Fruit fly (Drosophila melanogaster) whole organism, pupa: ENCODE data around the gene CG2680.

Experiments
- CG10348 ChIP-seq: fragments of 200-800 bp; sonication (Bioruptor generic); IDR thresholded peaks from 2 replicates; pipeline ENCODE4 v1.3.6; 2022; ENCODE audit warnings: missing biosample characterization, missing genetic modification characterization
- CG12605 ChIP-seq: fragments of 200-800 bp; sonication (Bioruptor generic); IDR thresholded peaks from 2 replicates; pipeline ENCODE4 v1.3.6; 2022; ENCODE audit warnings: missing biosample characterization, missing genetic modification characterization
- CG13204 ChIP-seq: fragments of 200-800 bp; sonication (Bioruptor generic); optimal IDR thresholded peaks from 2 replicates; lab custom pipeline; 2018; ENCODE audit warnings: missing biosample characterization, mild to moderate bottlenecking, missing genetic modification characterization, moderate library complexity
- CG14655 ChIP-seq: fragments of 200-800 bp; sonication (Bioruptor generic); optimal IDR thresholded peaks from 3 replicates; lab custom pipeline; 2017; ENCODE audit warnings: mild to moderate bottlenecking, missing biosample characterization, missing genetic modification reagents, missing genetic modification characterization
- CG15710 ChIP-seq: fragments of 200-800 bp; sonication (Bioruptor generic); optimal IDR thresholded peaks from 2 replicates; lab custom pipeline; 2018; ENCODE audit warnings: missing biosample characterization, mild to moderate bottlenecking, missing genetic modification characterization, moderate library complexity
- CG17806 ChIP-seq: fragments of 200-800 bp; sonication (Bioruptor generic); optimal IDR thresholded peaks from 2 replicates; lab custom pipeline; 2018; ENCODE audit warnings: missing biosample characterization, mild to moderate bottlenecking, missing genetic modification characterization, moderate library complexity
- CG32121 ChIP-seq: fragments of 200-800 bp; sonication (Bioruptor generic); IDR thresholded peaks from 2 replicates; pipeline ENCODE4 v1.3.6; 2022; ENCODE audit warnings: missing biosample characterization, missing genetic modification characterization
- CG34367 ChIP-seq: fragments of 200-800 bp; sonication (Bioruptor generic); optimal IDR thresholded peaks from 2 replicates; lab custom pipeline; 2018; ENCODE audit warnings: missing biosample characterization, mild to moderate bottlenecking, missing genetic modification characterization
- CG4496 ChIP-seq: fragments of 200-800 bp; sonication (Bioruptor generic); IDR thresholded peaks from 3 replicates; pipeline ENCODE4 v1.3.6; 2022; ENCODE audit warnings: missing biosample characterization, missing genetic modification characterization
- CG8159 ChIP-seq: fragments of 200-800 bp; sonication (Bioruptor generic); optimal IDR thresholded peaks from 3 replicates; lab custom pipeline; 2018; ENCODE audit warnings: missing biosample characterization, mild to moderate bottlenecking, missing genetic modification characterization, moderate library complexity
- CG8301 ChIP-seq: fragments of 200-800 bp; sonication (Bioruptor generic); optimal IDR thresholded peaks from 2 replicates; lab custom pipeline; 2018; ENCODE audit warnings: missing biosample characterization, mild to moderate bottlenecking, missing genetic modification characterization
- CG9948 ChIP-seq: fragments of 200-800 bp; sonication (Bioruptor generic); optimal IDR thresholded peaks from 2 replicates; lab custom pipeline; 2018; ENCODE audit warnings: missing biosample characterization, mild to moderate bottlenecking, missing genetic modification characterization, moderate library complexity
- D1 ChIP-seq: fragments of 200-800 bp; sonication (Bioruptor generic); optimal IDR thresholded peaks from 2 replicates; lab custom pipeline; 2018; ENCODE audit warnings: missing biosample characterization, mild to moderate bottlenecking, missing genetic modification characterization, moderate library complexity
- EcR ChIP-seq: fragments of 200-800 bp; sonication (Bioruptor generic); optimal IDR thresholded peaks from 3 replicates; lab custom pipeline; 2019; ENCODE audit warnings: missing biosample characterization, missing genetic modification characterization, mild to moderate bottlenecking, moderate library complexity, missing genetic modification reagents
- Ets98B ChIP-seq: fragments of 200-800 bp; sonication (Bioruptor generic); IDR thresholded peaks from 2 replicates; pipeline ENCODE4 v1.3.6; 2022; ENCODE audit warnings: missing biosample characterization, missing genetic modification characterization
- Pif1A ChIP-seq: fragments of 200-800 bp; sonication (Bioruptor generic); optimal IDR thresholded peaks from 3 replicates; lab custom pipeline; 2016; ENCODE audit warnings: missing biosample characterization, missing genetic modification characterization
- Pif1B ChIP-seq: fragments of 200-800 bp; sonication (Bioruptor generic); optimal IDR thresholded peaks from 3 replicates; lab custom pipeline; 2016; ENCODE audit warnings: missing biosample characterization, missing genetic modification characterization
- Snoo ChIP-seq: fragments of 200-800 bp; sonication (Bioruptor generic); optimal IDR thresholded peaks from 3 replicates; lab custom pipeline; 2017; ENCODE audit warnings: missing biosample characterization, mild to moderate bottlenecking, missing genetic modification characterization, inconsistent platforms
- fd96Ca ChIP-seq: fragments of 200-800 bp; sonication (Bioruptor generic); IDR thresholded peaks from 3 replicates; pipeline ENCODE4 v1.3.6; 2022; ENCODE audit warnings: missing biosample characterization, missing genetic modification characterization
- gl ChIP-seq: fragments of 200-800 bp; sonication (Bioruptor generic); optimal IDR thresholded peaks from 2 replicates; lab custom pipeline; 2018; ENCODE audit warnings: missing biosample characterization, mild to moderate bottlenecking, missing genetic modification characterization
- rn ChIP-seq: fragments of 200-800 bp; sonication (Bioruptor generic); IDR thresholded peaks from 2 replicates; pipeline ENCODE4 v1.3.6; 2022; ENCODE audit warnings: missing biosample characterization, missing genetic modification characterization

The CG2680 gene

DNA sequence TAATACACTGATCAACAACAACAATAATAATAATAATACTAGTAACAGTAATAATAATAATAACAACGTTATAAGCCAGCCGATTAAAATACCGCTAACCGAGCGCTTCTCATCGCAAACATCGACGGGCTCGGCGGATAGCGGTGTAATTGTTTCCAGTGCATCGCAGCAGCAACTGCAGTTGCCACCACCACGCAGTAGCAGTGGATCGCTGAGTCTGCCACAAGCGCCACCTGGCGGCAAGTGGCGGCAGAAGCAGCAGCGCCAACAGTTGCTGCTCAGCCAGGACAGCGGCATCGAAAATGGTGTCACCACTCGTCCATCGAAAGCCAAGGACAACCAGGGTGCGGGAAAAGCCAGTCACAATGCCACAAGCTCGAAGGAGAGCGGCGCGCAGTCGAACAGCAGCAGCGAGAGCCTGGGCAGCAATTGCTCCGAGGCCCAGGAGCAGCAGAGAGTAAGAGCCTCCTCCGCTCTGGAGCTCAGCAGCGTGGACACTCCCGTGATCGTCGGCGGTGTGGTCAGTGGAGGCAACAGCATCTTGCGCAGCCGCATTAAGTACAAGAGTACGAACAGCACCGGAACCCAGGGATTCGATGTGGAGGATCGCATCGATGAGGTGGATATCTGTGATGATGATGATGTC, 47.7 kb downstream of the CG2680 start:
- TF ChIP-seq CG13204 (GFP tag; lab: Kevin White, UChicago) (peak; percentile 16), CG14655 (GFP tag; lab: Kevin White, UChicago) (peak; percentile 54), CG8301 (tag; lab: Kevin White, UChicago) (peak; percentile 35), CG9948 (tag; lab: Kevin White, UChicago) (peak; percentile 16), D1 (tag; lab: Kevin White, UChicago) (no peak), CG12605 (0 out of 2 replicates have a peak, but pooled peaks have one; percentile 22), Snoo (tag; lab: Kevin White, UChicago) (peak; percentile 16), Pif1A (no peak), CG15710 (tag; lab: Kevin White, UChicago) (no peak), Ets98B (GFP tag; lab: Robert Waterston, UW) (peak; percentile 48), fd96Ca (GFP tag; lab: Robert Waterston, UW) (peak; percentile 49; the same call in 1 of the 3 replicates), rn (GFP tag; lab: Robert Waterston, UW) (0 out of 2 replicates have a peak, but pooled peaks have one; percentile 8), gl (tag; lab: Kevin White, UChicago) (no peak), CG4496 (GFP tag; lab: Robert Waterston, UW) (0 out of 3 replicates have a peak, but pooled peaks have one; percentile 54), Pif1B (peak; percentile 13), EcR (GFP tag; lab: Kevin White, UChicago) (no peak), CG34367 (no peak), CG10348 (no peak), CG32121 (GFP tag; lab: Robert Waterston, UW) (no peak), CG17806 (peak; percentile 21), CG8159 (tag; lab: Kevin White, UChicago) (no peak)

DNA sequence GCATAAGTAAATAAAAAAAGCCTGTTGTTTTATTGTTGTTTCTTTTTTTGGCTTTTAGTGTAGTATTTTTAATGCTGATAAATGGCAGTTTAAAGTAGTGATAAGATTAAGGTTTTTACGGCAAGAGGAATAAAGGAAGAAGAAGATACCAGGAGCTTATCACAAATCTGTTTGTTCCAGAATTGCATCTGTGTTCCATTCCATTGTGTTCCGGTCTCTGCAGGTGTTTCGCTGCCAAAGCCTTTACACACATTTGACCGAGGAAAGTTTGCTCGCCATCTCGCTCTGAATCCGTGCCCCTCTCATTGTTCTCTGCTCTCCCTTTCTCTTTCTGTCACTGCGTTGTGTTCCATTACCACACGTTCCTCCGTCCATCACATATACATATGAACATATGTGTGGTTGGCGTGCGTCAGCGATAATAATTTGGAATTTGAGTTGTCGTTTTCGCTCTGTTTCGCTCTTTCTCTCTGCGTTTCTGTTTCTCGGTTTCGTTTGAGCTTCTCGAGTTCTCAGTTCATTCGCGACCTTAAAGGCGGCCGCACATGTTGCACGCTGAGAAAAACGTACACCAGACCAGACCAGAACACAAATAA, 48.9 kb downstream of the CG2680 start:
- TF ChIP-seq fd96Ca (GFP tag; lab: Robert Waterston, UW) (peak; percentile 30; the same call in 1 of the 3 replicates), D1 (tag; lab: Kevin White, UChicago) (no peak), EcR (GFP tag; lab: Kevin White, UChicago) (peak; percentile 65), CG9948 (tag; lab: Kevin White, UChicago) (no peak), Snoo (tag; lab: Kevin White, UChicago) (no peak), CG32121 (GFP tag; lab: Robert Waterston, UW) (no peak), CG34367 (peak; percentile 0), CG15710 (tag; lab: Kevin White, UChicago) (no peak), CG12605 (peak; percentile 54; the same call in 1 of the 2 replicates), CG13204 (GFP tag; lab: Kevin White, UChicago) (peak; percentile 28), Pif1A (no peak), Ets98B (GFP tag; lab: Robert Waterston, UW) (peak; percentile 15; the same call in 1 of the 2 replicates), CG4496 (GFP tag; lab: Robert Waterston, UW) (0 out of 3 replicates have a peak, but pooled peaks have one; percentile 8), CG10348 (no peak), CG17806 (no peak), Pif1B (peak; percentile 8), CG8301 (tag; lab: Kevin White, UChicago) (peak; percentile 12), gl (tag; lab: Kevin White, UChicago) (peak; percentile 6), rn (GFP tag; lab: Robert Waterston, UW) (no peak), CG14655 (GFP tag; lab: Kevin White, UChicago) (peak; percentile 16), CG8159 (tag; lab: Kevin White, UChicago) (no peak)
- TF ChIP-seq, all 21 proteins: peak for 11

DNA sequence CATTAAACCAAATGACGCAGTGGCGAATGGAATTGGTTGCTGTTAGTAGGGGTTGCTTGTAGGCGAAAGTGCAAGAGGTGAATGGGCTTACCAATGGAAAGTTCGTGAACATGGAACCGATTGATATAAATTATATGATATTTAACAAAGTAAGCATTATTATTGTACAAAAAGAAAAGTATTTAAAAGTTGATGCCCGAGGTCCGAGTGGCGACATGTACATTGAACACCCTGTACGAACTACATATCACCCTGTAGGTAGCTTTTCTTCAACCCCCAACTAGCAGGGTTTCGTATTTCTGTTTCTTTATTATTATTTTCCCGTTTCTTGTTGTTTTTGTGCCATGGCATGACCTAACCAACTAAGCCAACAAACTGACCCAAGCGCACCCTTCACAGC, 50.0 kb downstream of the CG2680 start:
- no peak for TF ChIP-seq Snoo (tag; lab: Kevin White, UChicago)
- TF ChIP-seq Pif1B, result no peak
- no peak for TF ChIP-seq CG34367
- TF ChIP-seq rn (GFP tag; lab: Robert Waterston, UW), result no peak
- no peak for TF ChIP-seq EcR (GFP tag; lab: Kevin White, UChicago)
- no peak for TF ChIP-seq CG8301 (tag; lab: Kevin White, UChicago)
- TF ChIP-seq Ets98B (GFP tag; lab: Robert Waterston, UW), result no peak
- TF ChIP-seq CG9948 (tag; lab: Kevin White, UChicago), result no peak
- TF ChIP-seq D1 (tag; lab: Kevin White, UChicago), result no peak
- TF ChIP-seq Pif1A, result no peak
- TF ChIP-seq CG13204 (GFP tag; lab: Kevin White, UChicago), result no peak
- no peak for TF ChIP-seq CG4496 (GFP tag; lab: Robert Waterston, UW)
- no peak for TF ChIP-seq gl (tag; lab: Kevin White, UChicago)
- no peak for TF ChIP-seq fd96Ca (GFP tag; lab: Robert Waterston, UW)
- no peak for TF ChIP-seq CG32121 (GFP tag; lab: Robert Waterston, UW)
- TF ChIP-seq CG14655 (GFP tag; lab: Kevin White, UChicago), result no peak
- TF ChIP-seq CG10348, result no peak
